Worm (Caenorhabditis elegans): ENCODE results near the gene ZK455.5.

DNA sequence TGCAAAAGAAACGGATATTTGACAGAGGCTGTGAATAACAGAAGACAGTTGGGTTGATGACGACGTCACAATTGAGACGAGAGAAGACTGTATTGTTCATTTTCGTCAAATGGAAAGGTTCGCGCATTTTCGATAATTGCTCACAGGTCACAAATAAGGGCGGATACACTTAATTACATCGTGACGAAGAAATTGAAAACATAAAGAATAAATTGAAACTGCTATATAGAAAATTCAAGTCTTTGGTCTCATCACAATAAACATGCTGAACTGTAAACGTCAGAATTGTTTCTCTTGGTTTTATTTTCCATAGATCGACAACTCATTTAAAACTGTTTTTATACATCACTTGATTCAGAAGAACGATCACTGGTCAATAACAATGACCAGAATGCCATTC is at the start of gene ZK455.5:
- TF ChIP-seq unc-130 (tag; optimal IDR thresholded peaks at IDR 0.05), result no peak
- TF ChIP-seq nhr-237 (tag; optimal IDR thresholded peaks at IDR 0.05), result no peak
- no peak for TF ChIP-seq ceh-82 (tag; optimal IDR thresholded peaks at IDR 0.05)
- TF ChIP-seq mep-1 (tag; optimal IDR thresholded peaks at IDR 0.05), result no peak
- no peak for TF ChIP-seq ama-1 (optimal IDR thresholded peaks at IDR 0.05)
- no peak for TF ChIP-seq unc-86 (tag; optimal IDR thresholded peaks at IDR 0.05)
- TF ChIP-seq fkh-4 (tag; optimal IDR thresholded peaks at IDR 0.05; ENCODE audit: borderline replicate concordance), result no peak
- no peak for TF ChIP-seq lin-35 (GFP tag; optimal IDR thresholded peaks at IDR 0.05)
- TF ChIP-seq hpl-2 (GFP tag; optimal IDR thresholded peaks at IDR 0.05), result no peak

Measured in whole organism, L1 larva.